Worm (Caenorhabditis elegans) whole organism, mixed stage, embryonic: ENCODE results near the gene C16C8.11.

Experiments
- blmp-1 ChIP-seq: fragments of 150-350 bp; optimal IDR thresholded peaks from 2 replicates; lab custom pipeline; 2014; ENCODE audit warnings: missing biosample characterization, missing genetic modification characterization
- ces-1 ChIP-seq: fragments of 150-350 bp; optimal IDR thresholded peaks from 2 replicates; lab custom pipeline; 2014; ENCODE audit warnings: missing biosample characterization, missing genetic modification reagents, missing genetic modification characterization
- flh-1 ChIP-seq: fragments of 200-800 bp; sonication (Bioruptor generic); optimal IDR thresholded peaks from 2 replicates; lab custom pipeline; 2018; ENCODE audit warnings: mild to moderate bottlenecking, missing genetic modification characterization, moderate library complexity, missing compliant biosample characterization
- hlh-1 ChIP-seq: fragments of 150-350 bp; optimal IDR thresholded peaks from 2 replicates; lab custom pipeline; 2014; ENCODE audit warnings: missing biosample characterization, missing genetic modification reagents, missing genetic modification characterization
- mab-5 ChIP-seq: fragments of 150-350 bp; optimal IDR thresholded peaks from 2 replicates; lab custom pipeline; 2014; ENCODE audit warnings: missing biosample characterization, missing genetic modification characterization
- mep-1 ChIP-seq: fragments of 150-350 bp; optimal IDR thresholded peaks from 2 replicates; lab custom pipeline; 2017; ENCODE audit warnings: missing biosample characterization, missing genetic modification reagents, missing genetic modification characterization, inconsistent platforms
- pha-4 ChIP-seq: fragments of 150-350 bp; optimal IDR thresholded peaks from 2 replicates; lab custom pipeline; 2018; ENCODE audit warnings: missing biosample characterization, missing genetic modification reagents, missing genetic modification characterization
- zip-8 ChIP-seq: fragments of 150-350 bp; optimal IDR thresholded peaks from 2 replicates; lab custom pipeline; 2014; ENCODE audit warnings: missing biosample characterization, missing genetic modification characterization

ce11 chrII:3441377-3441776 lies 12.1 kb upstream of the C16C8.11 start, which contains the start of gene C16C8.27:
- TF ChIP-seq mab-5 (no peak), ces-1 (GFP tag; lab: Kevin White, UChicago) (no peak), zip-8 (tag; lab: Kevin White, UChicago) (no peak), mep-1 (tag; lab: Kevin White, UChicago) (no peak), hlh-1 (tag; lab: Kevin White, UChicago) (no peak), flh-1 (GFP tag; lab: Kevin White, UChicago) (no peak), pha-4 (tag; lab: Kevin White, UChicago) (no peak), blmp-1 (no peak)
